Worm (Caenorhabditis elegans) whole organism, L4 larva: ENCODE results near the gene rib-2.

Source experiments
- F10B5.3 ChIP-seq: sonication (generic microtip); optimal IDR thresholded peaks from 2 replicates; lab custom pipeline; 2016; ENCODE audit warnings: mild to moderate bottlenecking, missing genetic modification characterization, missing compliant biosample characterization
- F26F4.8 ChIP-seq: fragments of 200-800 bp; sonication (Bioruptor generic); conservative IDR thresholded peaks from 2 replicates; pipeline ENCODE4 v1.3.6; 2022; ENCODE audit warnings: missing genetic modification characterization, missing compliant biosample characterization
- F37D6.2 ChIP-seq: sonication (generic microtip); optimal IDR thresholded peaks from 2 replicates; lab custom pipeline; 2016; ENCODE audit warnings: mild to moderate bottlenecking, missing genetic modification characterization, missing compliant biosample characterization
- F44E2.7 ChIP-seq: fragments of 200-800 bp; sonication (Bioruptor generic); IDR thresholded peaks from 2 replicates; pipeline ENCODE4 v2.1.2; 2022; ENCODE audit warnings: missing genetic modification characterization, missing compliant biosample characterization
- T20F7.1 ChIP-seq: fragments of 200-800 bp; sonication (Bioruptor generic); optimal IDR thresholded peaks from 2 replicates; lab custom pipeline; 2018; ENCODE audit warnings: mild to moderate bottlenecking, missing genetic modification characterization, missing compliant biosample characterization
- Y105C5A.15 ChIP-seq: fragments of 200-800 bp; sonication (Bioruptor generic); IDR thresholded peaks from 2 replicates; pipeline ENCODE4 v1.3.6; 2022; ENCODE audit warnings: missing genetic modification characterization, missing compliant biosample characterization
- Y48G9A.11 ChIP-seq: fragments of 200-800 bp; sonication (Bioruptor generic); IDR thresholded peaks from 2 replicates; pipeline ENCODE4 v1.3.6; 2022; ENCODE audit warnings: missing genetic modification reagents, missing genetic modification characterization, missing compliant biosample characterization
- Y75B8A.6 ChIP-seq: fragments of 200-800 bp; sonication (Bioruptor generic); IDR thresholded peaks from 2 replicates; pipeline ENCODE4 v1.3.6; 2022; ENCODE audit warnings: missing genetic modification reagents, missing genetic modification characterization, missing compliant biosample characterization
- ZK337.2 ChIP-seq: fragments of 200-800 bp; sonication (Bioruptor generic); IDR thresholded peaks from 2 replicates; pipeline ENCODE4 v1.3.6; 2022; ENCODE audit warnings: missing genetic modification reagents, missing genetic modification characterization, missing compliant biosample characterization
- ZK546.5 ChIP-seq, 2 experiments: sonication (generic microtip); optimal IDR thresholded peaks; 2 replicates each; lab custom pipeline; 2017; ENCODE audit warnings: missing biosample characterization in 2 of 2, missing genetic modification characterization in 2 of 2
- attf-4 ChIP-seq: sonication (generic microtip); optimal IDR thresholded peaks from 3 replicates; lab custom pipeline; 2017; ENCODE audit warnings: missing biosample characterization, missing genetic modification characterization
- ceh-32 ChIP-seq: sonication (generic microtip); optimal IDR thresholded peaks from 2 replicates; lab custom pipeline; 2016; ENCODE audit warnings: mild to moderate bottlenecking, missing genetic modification characterization, missing compliant biosample characterization; ENCODE audit not compliant: poor library complexity
- ceh-82 ChIP-seq: sonication (generic microtip); optimal IDR thresholded peaks from 2 replicates; lab custom pipeline; 2017; ENCODE audit warnings: missing biosample characterization, missing genetic modification characterization
- ces-1 ChIP-seq: fragments of 150-350 bp; sonication (generic microtip); optimal IDR thresholded peaks from 4 replicates; lab custom pipeline; 2014; ENCODE audit warnings: missing biosample characterization, missing genetic modification reagents, missing genetic modification characterization
- cey-2 ChIP-seq: sonication (generic microtip); optimal IDR thresholded peaks from 3 replicates; lab custom pipeline; 2017; ENCODE audit warnings: missing genetic modification characterization, mild to moderate bottlenecking, missing compliant biosample characterization, antibody characterized with exemption, borderline replicate concordance; ENCODE audit not compliant: insufficient read depth
- daf-16 ChIP-seq, 3 experiments: sonication (generic microtip); optimal IDR thresholded peaks; 2 replicates each; lab custom pipeline; 2016 to 2017; ENCODE audit warnings: missing genetic modification characterization in 3 of 3, missing genetic modification reagents in 3 of 3, mild to moderate bottlenecking in 2 of 3, missing compliant biosample characterization in 2 of 3, missing biosample characterization in 1 of 3, moderate library complexity in 1 of 3
- daf-19 ChIP-seq: fragments of 200-800 bp; sonication (Bioruptor generic); conservative IDR thresholded peaks from 2 replicates; pipeline ENCODE4 v1.3.6; 2022; ENCODE audit warnings: missing genetic modification characterization, missing compliant biosample characterization
- dve-1 ChIP-seq: sonication (generic microtip); optimal IDR thresholded peaks from 2 replicates; lab custom pipeline; 2017; ENCODE audit warnings: antibody characterized with exemption, mild to moderate bottlenecking, missing genetic modification characterization, missing compliant biosample characterization; ENCODE audit not compliant: insufficient read depth
- egl-27 ChIP-seq: sonication (generic microtip); optimal IDR thresholded peaks from 3 replicates; lab custom pipeline; 2017; ENCODE audit warnings: missing biosample characterization, missing genetic modification reagents, missing genetic modification characterization
- hlh-11 ChIP-seq: fragments of 200-800 bp; sonication (Bioruptor generic); optimal IDR thresholded peaks from 2 replicates; lab custom pipeline; 2018; ENCODE audit warnings: mild to moderate bottlenecking, missing genetic modification characterization, missing compliant biosample characterization
- hmg-1.1 ChIP-seq: fragments of 200-800 bp; sonication (Bioruptor generic); IDR thresholded peaks from 2 replicates; pipeline ENCODE4 v1.3.6; 2022; ENCODE audit warnings: missing genetic modification reagents, missing genetic modification characterization, missing compliant biosample characterization
- jun-1 ChIP-seq: fragments of 150-350 bp; optimal IDR thresholded peaks from 2 replicates; lab custom pipeline; 2014; ENCODE audit warnings: missing biosample characterization, missing genetic modification reagents, missing genetic modification characterization
- lin-15B ChIP-seq: fragments of 150-350 bp; sonication (generic microtip); optimal IDR thresholded peaks from 3 replicates; lab custom pipeline; 2014; ENCODE audit warnings: missing biosample characterization, missing genetic modification characterization
- lin-29 ChIP-seq: fragments of 200-800 bp; sonication (Bioruptor generic); IDR thresholded peaks from 2 replicates; pipeline ENCODE4 v1.3.6; 2022; ENCODE audit warnings: missing genetic modification reagents, missing genetic modification characterization, missing compliant biosample characterization
- lin-38 ChIP-seq: fragments of 200-800 bp; sonication (Bioruptor generic); IDR thresholded peaks from 2 replicates; pipeline ENCODE4 v1.3.6; 2022; ENCODE audit warnings: missing genetic modification reagents, missing genetic modification characterization, missing compliant biosample characterization
- lir-3 ChIP-seq: sonication (generic microtip); optimal IDR thresholded peaks from 2 replicates; lab custom pipeline; 2016; ENCODE audit warnings: mild to moderate bottlenecking, missing genetic modification characterization, missing compliant biosample characterization
- lsy-2 ChIP-seq, 2 experiments: fragments of 150-350 bp in 1 of 2; sonication (generic microtip) in 1 of 2; optimal IDR thresholded peaks; 2 replicates each; lab custom pipeline; 2014 to 2017; ENCODE audit warnings: missing biosample characterization in 2 of 2, missing genetic modification characterization in 2 of 2
- mdl-1 ChIP-seq, 2 experiments: fragments of 150-350 bp in 1 of 2; sonication (generic microtip) in 1 of 2; optimal IDR thresholded peaks; 2 replicates each; lab custom pipeline; 2014 to 2017; ENCODE audit warnings: missing biosample characterization in 2 of 2, missing genetic modification characterization in 2 of 2
- mdt-29 ChIP-seq: fragments of 200-800 bp; sonication (Bioruptor generic); IDR thresholded peaks from 2 replicates; pipeline ENCODE4 v1.3.6; 2022; ENCODE audit warnings: missing genetic modification reagents, missing genetic modification characterization, missing compliant biosample characterization
- mep-1 ChIP-seq: fragments of 150-350 bp; sonication (generic microtip); optimal IDR thresholded peaks from 3 replicates; lab custom pipeline; 2014; ENCODE audit warnings: missing biosample characterization, missing genetic modification characterization
- mes-2 ChIP-seq: sonication (generic microtip); optimal IDR thresholded peaks from 2 replicates; lab custom pipeline; 2016; ENCODE audit warnings: missing genotype, mild to moderate bottlenecking, missing genetic modification characterization, missing compliant biosample characterization; ENCODE audit not compliant: poor library complexity, severe bottlenecking
- mxl-3 ChIP-seq: fragments of 200-800 bp; sonication (Bioruptor generic); optimal IDR thresholded peaks from 2 replicates; lab custom pipeline; 2018; ENCODE audit warnings: mild to moderate bottlenecking, missing genetic modification characterization, missing compliant biosample characterization
- nhr-10 ChIP-seq: fragments of 150-350 bp; optimal IDR thresholded peaks from 2 replicates; lab custom pipeline; 2014; ENCODE audit warnings: missing biosample characterization, missing genetic modification characterization
- nhr-102 ChIP-seq: sonication (generic microtip); optimal IDR thresholded peaks from 2 replicates; lab custom pipeline; 2016; ENCODE audit warnings: mild to moderate bottlenecking, missing genetic modification characterization, moderate library complexity, missing compliant biosample characterization
- nhr-41 ChIP-seq: fragments of 200-800 bp; sonication (Bioruptor generic); IDR thresholded peaks from 2 replicates; pipeline ENCODE4 v1.3.6; 2022; ENCODE audit warnings: missing genetic modification reagents, missing genetic modification characterization, missing compliant biosample characterization
- nhr-48 ChIP-seq: sonication (generic microtip); optimal IDR thresholded peaks from 2 replicates; lab custom pipeline; 2016; ENCODE audit warnings: mild to moderate bottlenecking, missing genetic modification characterization, missing compliant biosample characterization
- snpc-4 ChIP-seq: fragments of 150-350 bp; optimal IDR thresholded peaks from 2 replicates; lab custom pipeline; 2014; ENCODE audit warnings: missing biosample characterization, missing genetic modification characterization
- spr-1 ChIP-seq: sonication (generic microtip); optimal IDR thresholded peaks from 2 replicates; lab custom pipeline; 2016; ENCODE audit warnings: mild to moderate bottlenecking, missing genetic modification characterization, missing compliant biosample characterization
- tag-97 ChIP-seq: fragments of 200-800 bp; sonication (Bioruptor generic); IDR thresholded peaks from 2 replicates; pipeline ENCODE4 v1.3.6; 2022; ENCODE audit warnings: missing genetic modification characterization, missing compliant biosample characterization
- tra-1 ChIP-seq: fragments of 200-800 bp; sonication (Bioruptor generic); IDR thresholded peaks from 2 replicates; pipeline ENCODE4 v1.3.6; 2022; ENCODE audit warnings: missing genetic modification reagents, missing genetic modification characterization, missing compliant biosample characterization
- unc-130 ChIP-seq: sonication (generic microtip); optimal IDR thresholded peaks from 2 replicates; lab custom pipeline; 2016; ENCODE audit warnings: missing genetic modification reagents, missing genetic modification characterization, missing compliant biosample characterization
- unc-39 ChIP-seq: sonication (generic microtip); optimal IDR thresholded peaks from 2 replicates; lab custom pipeline; 2017; ENCODE audit warnings: missing biosample characterization, missing genetic modification characterization
- unc-62 ChIP-seq, 3 experiments: fragments of 150-350 bp in 1 of 3; sonication (generic microtip); optimal IDR thresholded peaks in 2 of 3; peaks in 1 of 3; 1 replicate in 1 of 3; 2 replicates in 2 of 3; lab custom pipeline; 2014 to 2017; ENCODE audit warnings: missing biosample characterization in 3 of 3, missing genetic modification characterization in 3 of 3, missing genetic modification reagents in 3 of 3, missing genotype in 1 of 3
- ztf-7 ChIP-seq: fragments of 150-350 bp; optimal IDR thresholded peaks from 2 replicates; lab custom pipeline; 2014; ENCODE audit warnings: missing biosample characterization, missing genetic modification characterization

rib-2 gene

DNA sequence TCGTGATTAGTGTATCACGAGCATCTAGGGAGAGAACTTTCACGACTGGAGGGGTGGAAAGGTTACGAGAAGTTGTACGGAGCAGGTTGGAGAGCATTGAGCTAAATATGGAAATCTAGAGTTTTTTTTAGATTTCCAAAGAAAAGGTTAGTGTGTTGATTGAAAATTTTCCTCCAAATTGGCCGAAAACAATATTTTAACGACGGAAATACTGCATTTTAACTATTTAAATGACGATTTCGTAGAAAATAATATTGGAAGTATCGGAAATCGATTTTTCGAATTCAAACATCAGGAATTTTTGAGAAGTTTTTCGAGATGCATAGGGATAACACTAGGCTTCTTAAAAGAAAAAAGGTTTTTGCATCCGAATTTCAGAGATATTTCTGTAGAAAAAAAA is 15.8 kb downstream of the rib-2 start, which contains the start of gene K01G5.10:
K01G5.10 (minus strand) TSS at position 101 of the 400 bp plus-strand sequence.
- TF ChIP-seq nhr-48 (tag; lab: Kevin White, UChicago), result no peak
- no peak for TF ChIP-seq Y75B8A.6 (GFP tag; lab: Robert Waterston, UW)
- no peak for TF ChIP-seq unc-39 (tag; lab: Kevin White, UChicago)
- TF ChIP-seq hlh-11 (tag; lab: Kevin White, UChicago), result no peak
- no peak for TF ChIP-seq lin-29 (GFP tag; lab: Robert Waterston, UW)
- no peak for TF ChIP-seq ZK337.2 (GFP tag; lab: Robert Waterston, UW)

ce11 chrIII:10759050-10760023 is 16.7 kb downstream of the rib-2 start, which contains the start of gene tasp-1:
tasp-1 (plus strand) TSS chrIII:10759307.
- TF ChIP-seq hmg-1.1 (peak; percentile 100), cey-2 (tag; lab: Kevin White, UChicago) (peak; percentile 88), F26F4.8 (GFP tag; lab: Robert Waterston, UW) (peak; percentile 61; the same call in 1 of the 2 replicates), unc-130 (peak; percentile 99), attf-4 (peak; percentile 79), spr-1 (peak; percentile 98), dve-1 (tag; lab: Kevin White, UChicago) (peak; percentile 100), ces-1 (peak; percentile 94), unc-62 (GFP tag; optimal IDR thresholded peaks at IDR 0.05 in 1 of 2; lab: Kevin White, UChicago) (peak; percentile 68 to 100), unc-62 (tag; optimal IDR thresholded peaks at IDR 0.05; lab: Kevin White, UChicago) (peak; percentile 90), mep-1 (tag; lab: Kevin White, UChicago) (peak; percentile 100), F37D6.2 (tag; lab: Kevin White, UChicago) (peak; percentile 98), ceh-82 (tag; lab: Kevin White, UChicago) (peak; percentile 88), daf-19 (peak; percentile 99), nhr-41 (peak; percentile 99), jun-1 (tag; lab: Kevin White, UChicago) (peak; percentile 98), lin-38 (GFP tag; lab: Robert Waterston, UW) (peak; percentile 99), tra-1 (GFP tag; lab: Robert Waterston, UW) (peak; percentile 100), lir-3 (tag; lab: Kevin White, UChicago) (peak; percentile 91), Y105C5A.15 (GFP tag; lab: Robert Waterston, UW) (peak; percentile 98), tag-97 (peak; percentile 96), mdl-1 (tag; optimal IDR thresholded peaks at IDR 0.05; lab: Kevin White, UChicago) (peak; percentile 98 to 100), ceh-32 (peak; percentile 90), nhr-48 (tag; lab: Kevin White, UChicago) (peak; percentile 97), T20F7.1 (GFP tag; lab: Kevin White, UChicago) (peak; percentile 99), mxl-3 (GFP tag; lab: Kevin White, UChicago) (peak; percentile 100), lin-15B (tag; lab: Kevin White, UChicago) (peak; percentile 99), Y48G9A.11 (peak; percentile 96), nhr-10 (peak; percentile 100), lsy-2 (tag; optimal IDR thresholded peaks at IDR 0.05; lab: Kevin White, UChicago) (peak; percentile 98 to 99), mdt-29 (peak; percentile 100), egl-27 (tag; lab: Kevin White, UChicago) (peak; percentile 88), F10B5.3 (peak; percentile 91), F44E2.7 (GFP tag; lab: Robert Waterston, UW) (peak; percentile 100), mes-2 (tag; lab: Kevin White, UChicago) (peak; percentile 100), nhr-102 (tag; lab: Kevin White, UChicago) (peak; percentile 99), snpc-4 (peak; percentile 66), ztf-7 (tag; lab: Kevin White, UChicago) (peak; percentile 91), daf-16 (GFP tag; optimal IDR thresholded peaks at IDR 0.05; lab: Kevin White, UChicago) (peak; percentile 94 to 97), daf-16 (tag; optimal IDR thresholded peaks at IDR 0.05; lab: Kevin White, UChicago) (peak; percentile 94), ZK546.5 (tag; optimal IDR thresholded peaks at IDR 0.05; lab: Kevin White, UChicago) (peak in 1 of 2 experiments; percentile 89)
